Worm (Caenorhabditis elegans) whole organism, midembryonic: ENCODE results near the gene nduf-11.

ENCODE experiments used
- T22C8.4 ChIP-seq: fragments of 200-800 bp; sonication (Bioruptor generic); IDR thresholded peaks from 2 replicates; pipeline ENCODE4 v1.3.6; 2022; ENCODE audit warnings: missing genetic modification characterization, missing compliant biosample characterization
- flt-1 ChIP-seq: fragments of 200-800 bp; sonication (Bioruptor generic); IDR thresholded peaks from 2 replicates; pipeline ENCODE4 v1.3.6; 2022; ENCODE audit warnings: missing genetic modification characterization, missing compliant biosample characterization
- klf-2 ChIP-seq: fragments of 200-800 bp; sonication (Bioruptor generic); conservative IDR thresholded peaks from 2 replicates; pipeline ENCODE4 v1.3.6; 2022; ENCODE audit warnings: missing genetic modification reagents, missing genetic modification characterization, missing compliant biosample characterization
- med-1 ChIP-seq: sonication (generic microtip); optimal IDR thresholded peaks from 2 replicates; lab custom pipeline; 2017; ENCODE audit warnings: missing genetic modification characterization, mild to moderate bottlenecking, missing compliant biosample characterization, antibody characterized with exemption, missing genetic modification reagents; ENCODE audit not compliant: insufficient read depth
- ref-1 ChIP-seq: fragments of 200-800 bp; sonication (Bioruptor generic); conservative IDR thresholded peaks from 2 replicates; pipeline ENCODE4 v1.3.6; 2022; ENCODE audit warnings: missing genetic modification reagents, missing genetic modification characterization, missing compliant biosample characterization
- tab-1 ChIP-seq: fragments of 200-800 bp; sonication (Bioruptor generic); IDR thresholded peaks from 2 replicates; pipeline ENCODE4 v1.3.6; 2022; ENCODE audit warnings: missing genetic modification characterization, missing compliant biosample characterization
- ztf-29 ChIP-seq: fragments of 200-800 bp; sonication (Bioruptor generic); IDR thresholded peaks from 2 replicates; pipeline ENCODE4 v1.3.6; 2022; ENCODE audit warnings: missing genetic modification reagents, missing genetic modification characterization, missing compliant biosample characterization

ce11 chrII:11390865-11391264 lies 45.4 kb upstream of the nduf-11 start, which contains the start of gene shn-1:
- no peak for TF ChIP-seq klf-2 (GFP tag; lab: Robert Waterston, UW)
- TF ChIP-seq ztf-29 (GFP tag; lab: Robert Waterston, UW): no peak
- TF ChIP-seq tab-1: no peak
- TF ChIP-seq T22C8.4: no peak
- no peak for TF ChIP-seq ref-1
- no peak for TF ChIP-seq flt-1 (GFP tag; lab: Robert Waterston, UW)
- TF ChIP-seq med-1 (GFP tag; lab: Kevin White, UChicago): no peak
